Worm (Caenorhabditis elegans) whole organism, L2 larva: ENCODE results near the gene srj-20.

Source experiments
- lsy-2 ChIP-seq, 2 experiments: fragments of 150-350 bp in 1 of 2; sonication (generic microtip) in 1 of 2; optimal IDR thresholded peaks; 2 replicates each; lab custom pipeline; 2014 to 2017; ENCODE audit warnings: missing biosample characterization in 2 of 2, missing genetic modification characterization in 2 of 2
- zag-1 ChIP-seq: fragments of 150-350 bp; optimal IDR thresholded peaks from 2 replicates; lab custom pipeline; 2014; ENCODE audit warnings: missing biosample characterization, missing genetic modification characterization

- TF ChIP-seq lsy-2 (tag; optimal IDR thresholded peaks at IDR 0.05; lab: Kevin White, UChicago) = no peak
- no peak for TF ChIP-seq zag-1
Observed at ce11 chrV:2608352-2608751, 35.3 kb upstream of the srj-20 start, which contains the start of gene acr-17.
